Worm (Caenorhabditis elegans) whole organism, late embryonic: ENCODE results near the gene mob-4.

Experiments
- lim-6 ChIP-seq: sonication (generic microtip); optimal IDR thresholded peaks from 2 replicates; lab custom pipeline; 2016; ENCODE audit warnings: missing genetic modification characterization, missing compliant biosample characterization

Gene mob-4

DNA sequence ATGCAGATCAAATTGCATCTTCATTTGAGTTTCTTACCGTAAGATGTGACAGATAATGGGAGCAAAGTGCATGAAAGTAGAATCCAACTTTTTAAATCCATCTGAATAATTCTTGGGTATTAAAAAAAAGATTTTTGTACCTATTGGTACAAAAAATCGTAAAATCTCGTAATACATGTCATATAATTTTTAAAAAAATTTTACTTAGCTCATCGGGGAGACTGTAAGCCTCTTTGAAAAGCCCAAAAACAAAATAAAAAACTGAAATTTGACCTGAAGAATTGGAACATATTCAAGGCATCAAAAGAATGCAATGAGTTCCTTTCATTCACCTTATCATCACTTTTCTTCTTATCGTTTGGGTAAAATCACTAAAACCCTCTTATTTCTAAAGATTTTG, 51.0 kb downstream of the mob-4 start, which contains the start of gene clec-160:
clec-160 (minus strand) TSS at position 101 of the 400 bp plus-strand sequence.
- no peak for TF ChIP-seq lim-6 (tag; lab: Kevin White, UChicago)
- TF ChIP-seq, all 69 proteins: peak for 0
